Fruit fly (Drosophila melanogaster): Measurements from ENCODE around the gene CG12155.

Gene CG12155

dm6 chrX:7704262-7705174 lies 24.0 kb upstream of the CG12155 start:
- TF ChIP-seq psq (optimal IDR thresholded peaks at IDR 0.05) (no peak), CG8478 (optimal IDR thresholded peaks at IDR 0.05) (no peak), Dll (optimal IDR thresholded peaks at IDR 0.05) (no peak), pan (optimal IDR thresholded peaks at IDR 0.05) (no peak), usp (GFP tag; optimal IDR thresholded peaks at IDR 0.05) (no peak), EcR (GFP tag; optimal IDR thresholded peaks at IDR 0.05) (no peak)

dm6 chrX:7705175-7706097 lies 23.1 kb upstream of the CG12155 start:
- peak; percentile 69 for TF ChIP-seq Dll (optimal IDR thresholded peaks at IDR 0.05)
- TF ChIP-seq EcR (GFP tag; optimal IDR thresholded peaks at IDR 0.05), result peak in 1 of 2 experiments; percentile 12
- no peak for TF ChIP-seq pan (optimal IDR thresholded peaks at IDR 0.05)
- no peak for TF ChIP-seq CG8478 (optimal IDR thresholded peaks at IDR 0.05)
- no peak for TF ChIP-seq psq (optimal IDR thresholded peaks at IDR 0.05)
- no peak for TF ChIP-seq usp (GFP tag; optimal IDR thresholded peaks at IDR 0.05)

DNA sequence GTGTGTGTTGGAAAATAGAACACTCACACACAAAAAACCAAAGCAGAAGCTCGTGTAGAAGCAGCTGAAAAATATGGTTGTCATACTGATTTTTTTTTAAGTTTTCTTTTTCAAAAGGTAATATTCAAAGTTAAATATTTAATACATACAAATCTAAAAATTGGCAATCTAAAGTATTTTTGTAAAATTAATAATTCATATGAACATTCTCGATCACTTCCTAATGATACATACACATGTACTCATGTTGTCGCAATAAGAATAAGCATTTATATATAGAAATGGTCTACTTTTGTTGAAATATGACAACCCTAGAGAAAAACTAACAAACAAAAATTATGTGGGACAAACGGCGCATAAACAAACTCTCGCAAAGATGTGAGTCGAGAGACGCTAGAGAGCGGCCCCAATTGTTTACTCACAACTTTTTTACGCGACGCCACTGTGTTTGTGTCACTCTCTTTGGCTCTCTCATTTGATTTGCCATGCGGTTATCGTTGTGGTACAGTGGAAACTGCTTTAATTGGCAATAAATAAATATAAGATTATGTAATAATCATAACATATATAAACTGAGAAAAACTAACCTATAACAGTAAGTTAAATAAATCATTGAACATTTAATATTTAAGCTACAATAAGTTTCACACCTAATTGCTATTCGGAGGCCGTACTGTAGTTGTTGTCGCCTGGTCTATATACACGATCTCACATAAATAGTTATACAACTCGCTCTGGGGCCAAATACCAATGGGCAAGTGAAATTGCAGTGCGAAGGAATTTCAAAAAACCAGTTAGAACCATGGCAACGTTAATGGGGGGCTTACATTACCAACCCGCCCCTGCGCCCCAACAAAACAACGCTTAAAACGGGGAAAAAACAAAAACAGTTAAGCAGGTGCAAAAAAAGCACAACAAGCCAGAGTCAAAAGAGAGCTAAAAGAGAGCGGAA lies 21.9 kb upstream of the CG12155 start:
- TF ChIP-seq CG8478 (optimal IDR thresholded peaks at IDR 0.05), result no peak
- no peak for TF ChIP-seq usp (GFP tag; optimal IDR thresholded peaks at IDR 0.05)
- TF ChIP-seq pan (optimal IDR thresholded peaks at IDR 0.05), result no peak
- TF ChIP-seq Dll (optimal IDR thresholded peaks at IDR 0.05), result no peak
- no peak for TF ChIP-seq EcR (GFP tag; optimal IDR thresholded peaks at IDR 0.05)
- no peak for TF ChIP-seq psq (optimal IDR thresholded peaks at IDR 0.05)

dm6 chrX:7707350-7708241 lies 21.0 kb upstream of the CG12155 start:
- TF ChIP-seq psq (optimal IDR thresholded peaks at IDR 0.05), result no peak
- TF ChIP-seq pan (optimal IDR thresholded peaks at IDR 0.05), result peak; percentile 58

DNA sequence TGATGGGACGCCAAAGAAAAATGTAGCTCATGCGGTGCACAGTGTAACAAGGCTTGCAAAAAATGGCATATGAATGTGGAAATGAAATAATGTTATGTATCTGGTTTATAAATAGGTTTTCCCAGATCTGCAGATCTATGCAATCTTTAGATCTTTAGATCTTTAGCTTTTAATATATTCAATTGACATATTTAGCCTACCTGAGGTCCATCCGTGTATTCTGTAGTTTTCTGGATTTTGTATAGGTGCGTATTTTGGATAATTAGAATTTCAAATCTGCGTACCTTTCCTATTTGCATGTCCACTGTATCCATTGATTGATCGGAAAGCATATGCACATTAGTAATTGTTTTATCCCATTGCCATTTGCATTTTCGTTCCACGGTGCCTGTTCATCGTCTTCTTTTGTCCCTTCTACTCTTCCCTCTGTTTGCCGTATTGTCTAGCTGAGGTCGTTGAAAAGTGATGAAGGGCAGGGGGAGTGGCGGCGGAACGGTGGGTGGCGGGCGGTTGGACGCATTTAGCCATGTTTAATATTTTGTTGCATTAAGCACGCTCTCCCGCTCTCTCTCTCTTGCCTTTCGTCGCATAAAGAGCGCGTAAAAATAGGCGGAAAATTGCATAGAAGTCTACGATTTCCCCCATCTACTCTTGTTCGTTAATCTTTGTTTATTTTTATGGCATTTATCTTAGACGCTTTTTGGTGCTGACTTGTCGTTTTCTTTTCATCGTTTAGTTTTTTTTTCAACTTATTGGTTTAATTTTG lies 19.4 kb upstream of the CG12155 start, which contains the start of gene CHES-1-like:
TSS of gene CHES-1-like (minus strand) at position 444 of the 766 bp plus-strand sequence.
- TF ChIP-seq usp (GFP tag; optimal IDR thresholded peaks at IDR 0.05) (no peak), pan (optimal IDR thresholded peaks at IDR 0.05) (no peak), Dll (optimal IDR thresholded peaks at IDR 0.05) (peak; percentile 58), CG8478 (optimal IDR thresholded peaks at IDR 0.05) (no peak), EcR (GFP tag; optimal IDR thresholded peaks at IDR 0.05) (no peak), psq (optimal IDR thresholded peaks at IDR 0.05) (no peak)

DNA sequence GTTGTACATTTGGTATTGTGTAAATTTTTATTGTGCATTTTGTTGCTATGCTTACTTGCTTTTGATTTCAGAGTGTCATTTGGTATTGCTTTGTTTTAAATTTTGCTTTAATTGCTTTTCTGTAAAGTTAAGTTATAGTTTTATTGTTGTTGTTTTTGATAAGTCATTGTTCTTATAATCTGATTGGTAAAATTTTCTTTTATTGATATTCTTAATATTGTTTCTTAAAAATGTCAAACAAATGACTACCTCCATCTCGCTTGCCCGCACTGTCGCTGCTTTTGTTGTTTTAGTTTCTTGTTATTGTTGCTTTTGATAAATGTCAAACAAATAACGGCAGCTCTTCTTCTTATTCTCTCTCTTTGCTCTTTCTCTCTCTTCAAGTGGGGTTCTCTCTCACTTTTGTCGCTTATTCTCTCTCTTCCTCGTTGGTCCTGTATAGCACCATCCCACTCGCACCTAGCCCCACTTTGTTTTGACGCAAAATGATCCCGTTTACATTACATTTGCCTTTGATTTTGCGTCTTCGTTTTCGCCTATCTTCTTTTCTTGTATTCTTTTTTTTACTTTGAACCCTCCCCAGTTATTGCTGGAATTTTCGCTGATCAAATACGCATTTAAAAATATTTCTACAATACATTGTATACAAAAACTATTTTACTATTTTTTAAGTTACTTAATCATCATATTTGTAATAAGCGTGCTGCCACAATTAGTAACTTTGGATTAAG lies 18.7 kb upstream of the CG12155 start:
- TF ChIP-seq CG8478 (optimal IDR thresholded peaks at IDR 0.05), result no peak
- no peak for TF ChIP-seq psq (optimal IDR thresholded peaks at IDR 0.05)
- TF ChIP-seq Dll (optimal IDR thresholded peaks at IDR 0.05), result no peak
- no peak for TF ChIP-seq EcR (GFP tag; optimal IDR thresholded peaks at IDR 0.05)
- no peak for TF ChIP-seq pan (optimal IDR thresholded peaks at IDR 0.05)
- TF ChIP-seq usp (GFP tag; optimal IDR thresholded peaks at IDR 0.05), result no peak

dm6 chrX:7710439-7711154 lies 18.0 kb upstream of the CG12155 start:
- no peak for TF ChIP-seq usp (GFP tag; optimal IDR thresholded peaks at IDR 0.05)
- no peak for TF ChIP-seq psq (optimal IDR thresholded peaks at IDR 0.05)
- no peak for TF ChIP-seq Dll (optimal IDR thresholded peaks at IDR 0.05)
- TF ChIP-seq pan (optimal IDR thresholded peaks at IDR 0.05), result no peak
- TF ChIP-seq EcR (GFP tag; optimal IDR thresholded peaks at IDR 0.05), result no peak
- no peak for TF ChIP-seq CG8478 (optimal IDR thresholded peaks at IDR 0.05)

dm6 chrX:7715433-7715832 lies 13.1 kb upstream of the CG12155 start:
- TF ChIP-seq Dll (optimal IDR thresholded peaks at IDR 0.05), result no peak
- TF ChIP-seq CG8478 (optimal IDR thresholded peaks at IDR 0.05), result no peak
- no peak for TF ChIP-seq EcR (GFP tag; optimal IDR thresholded peaks at IDR 0.05)
- TF ChIP-seq pan (optimal IDR thresholded peaks at IDR 0.05), result no peak
- no peak for TF ChIP-seq usp (GFP tag; optimal IDR thresholded peaks at IDR 0.05)
- TF ChIP-seq psq (optimal IDR thresholded peaks at IDR 0.05), result no peak

Measured in whole organism.